Worm (Caenorhabditis elegans): Measurements from ENCODE around the gene str-103.

The str-103 gene

DNA sequence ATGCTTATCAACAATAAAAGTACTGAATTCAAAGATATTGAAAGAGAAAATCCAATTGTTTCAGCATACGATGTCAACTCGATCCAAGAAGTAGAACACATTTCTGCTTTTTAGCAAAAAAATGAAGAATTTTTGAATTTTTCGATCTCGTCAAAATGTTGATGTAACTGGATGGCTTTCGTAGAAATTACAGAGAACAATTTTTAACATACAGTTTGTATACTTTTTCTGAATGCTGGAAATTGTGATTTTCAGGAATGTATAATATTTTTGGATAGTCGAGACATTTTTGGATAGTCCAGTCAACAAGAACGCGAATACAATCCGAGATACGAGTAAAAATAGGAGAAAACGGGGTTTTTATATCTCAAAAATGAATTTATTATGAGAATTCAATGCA lies at the start of gene str-103:
TSS of gene str-103 (minus strand) at position 101 of the 400 bp plus-strand sequence.
- TF ChIP-seq cog-1 (tag; optimal IDR thresholded peaks at IDR 0.05), result no peak
- TF ChIP-seq med-1 (GFP tag; optimal IDR thresholded peaks at IDR 0.05; ENCODE audit: insufficient read depth), result no peak
- no peak for TF ChIP-seq klf-2 (GFP tag; conservative IDR thresholded peaks at IDR 0.05)
- TF ChIP-seq T22C8.4 (GFP tag; IDR thresholded peaks at IDR 0.05), result no peak
- no peak for TF ChIP-seq ref-1 (GFP tag; conservative IDR thresholded peaks at IDR 0.05)
- TF ChIP-seq flt-1 (GFP tag; IDR thresholded peaks at IDR 0.05), result no peak
- TF ChIP-seq ztf-29 (GFP tag; IDR thresholded peaks at IDR 0.05), result no peak
- TF ChIP-seq ztf-23 (GFP tag; IDR thresholded peaks at IDR 0.05), result no peak
- no peak for TF ChIP-seq tab-1 (GFP tag; IDR thresholded peaks at IDR 0.05)

DNA sequence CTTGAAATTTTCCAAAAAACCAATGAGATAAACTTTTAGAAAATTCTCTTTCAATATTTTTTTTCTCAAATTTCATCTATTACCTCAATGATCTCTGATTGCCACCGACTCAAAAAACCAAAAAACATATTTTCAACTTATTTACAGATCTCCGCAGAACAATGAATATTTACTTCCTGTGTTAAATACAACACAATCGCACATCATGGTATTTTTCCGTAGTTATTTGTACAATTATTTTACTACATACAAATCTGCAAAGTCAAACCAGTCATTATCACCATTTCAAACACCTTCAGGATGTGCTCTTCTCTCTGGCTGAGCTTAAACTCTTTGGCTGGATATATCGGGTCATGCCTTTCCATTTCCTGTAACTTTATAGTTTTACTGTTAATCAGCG lies 47.4 kb upstream of the str-103 start, which contains the start of gene str-108:
TSS of gene str-108 (plus strand) at position 301 of the 400 bp plus-strand sequence.
- TF ChIP-seq cog-1 (tag; optimal IDR thresholded peaks at IDR 0.05) (no peak), tab-1 (GFP tag; IDR thresholded peaks at IDR 0.05) (no peak), med-1 (GFP tag; optimal IDR thresholded peaks at IDR 0.05; ENCODE audit: insufficient read depth) (no peak), klf-2 (GFP tag; conservative IDR thresholded peaks at IDR 0.05) (no peak), flt-1 (GFP tag; IDR thresholded peaks at IDR 0.05) (no peak), ztf-23 (GFP tag; IDR thresholded peaks at IDR 0.05) (no peak), T22C8.4 (GFP tag; IDR thresholded peaks at IDR 0.05) (no peak)

DNA sequence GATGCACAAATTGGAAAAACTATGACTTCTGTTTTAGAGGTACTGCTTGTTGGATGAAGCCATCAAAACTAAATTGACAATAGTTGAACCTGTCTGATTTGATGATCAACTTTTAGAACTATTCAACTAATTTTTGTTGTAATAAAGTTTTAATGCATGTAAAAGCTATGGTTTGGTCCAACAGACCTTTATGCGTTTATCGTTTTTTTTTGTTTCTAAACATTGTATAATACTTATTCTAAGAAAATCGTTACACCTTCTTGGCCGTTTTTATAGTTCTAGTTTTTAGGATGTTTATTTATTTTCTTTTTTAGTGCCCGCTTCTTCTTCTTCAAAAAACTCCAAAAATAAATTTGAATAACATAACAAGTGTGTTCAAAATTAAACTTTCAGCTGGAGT lies 45.2 kb upstream of the str-103 start, which contains the start of gene F10A3.12:
TSS of gene F10A3.12 (plus strand) at position 301 of the 400 bp plus-strand sequence.
- TF ChIP-seq T22C8.4 (GFP tag; IDR thresholded peaks at IDR 0.05), result no peak

DNA sequence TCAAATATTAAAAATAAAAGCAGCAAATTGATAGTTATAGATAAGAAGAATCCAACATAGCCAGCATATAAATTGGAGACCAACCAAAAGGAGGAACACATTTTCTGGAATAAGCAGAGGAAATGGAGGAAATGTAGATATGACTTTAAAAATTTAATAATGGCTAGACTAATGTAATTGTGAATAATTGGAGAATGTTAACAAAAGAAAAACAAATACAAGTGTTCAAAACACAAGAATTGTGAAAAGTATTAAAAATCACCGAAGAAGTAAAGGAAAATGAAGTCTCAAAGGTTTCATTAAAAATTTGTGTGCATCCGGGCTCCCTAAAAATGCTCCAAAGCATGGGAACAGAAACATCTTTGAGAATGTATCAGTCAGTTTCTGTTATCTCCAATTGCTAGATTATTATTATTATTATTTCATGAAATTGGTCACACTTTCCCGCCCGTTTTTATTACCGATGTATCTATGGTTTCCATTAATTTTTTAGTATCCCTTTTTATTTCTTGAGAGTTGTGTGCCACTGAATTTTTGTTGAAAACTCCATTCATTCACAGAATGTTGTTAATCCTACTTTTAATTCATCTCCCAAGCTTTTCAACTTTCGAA lies 43.7 kb upstream of the str-103 start, which contains the start of the genes str-109 and F10A3.11:
TSS of gene str-109 (minus strand) at position 101 of the 612 bp plus-strand sequence.
TSS of gene F10A3.11 (plus strand) at position 562 of the 612 bp plus-strand sequence.
- no peak for TF ChIP-seq med-1 (GFP tag; optimal IDR thresholded peaks at IDR 0.05; ENCODE audit: insufficient read depth)
- TF ChIP-seq T22C8.4 (GFP tag; IDR thresholded peaks at IDR 0.05), result no peak
- no peak for TF ChIP-seq klf-2 (GFP tag; conservative IDR thresholded peaks at IDR 0.05)
- TF ChIP-seq ztf-23 (GFP tag; IDR thresholded peaks at IDR 0.05), result no peak
- TF ChIP-seq ref-1 (GFP tag; conservative IDR thresholded peaks at IDR 0.05), result no peak
- TF ChIP-seq cog-1 (tag; optimal IDR thresholded peaks at IDR 0.05), result no peak
- TF ChIP-seq flt-1 (GFP tag; IDR thresholded peaks at IDR 0.05), result no peak
- no peak for TF ChIP-seq tab-1 (GFP tag; IDR thresholded peaks at IDR 0.05)
- TF ChIP-seq ztf-29 (GFP tag; IDR thresholded peaks at IDR 0.05), result no peak

DNA sequence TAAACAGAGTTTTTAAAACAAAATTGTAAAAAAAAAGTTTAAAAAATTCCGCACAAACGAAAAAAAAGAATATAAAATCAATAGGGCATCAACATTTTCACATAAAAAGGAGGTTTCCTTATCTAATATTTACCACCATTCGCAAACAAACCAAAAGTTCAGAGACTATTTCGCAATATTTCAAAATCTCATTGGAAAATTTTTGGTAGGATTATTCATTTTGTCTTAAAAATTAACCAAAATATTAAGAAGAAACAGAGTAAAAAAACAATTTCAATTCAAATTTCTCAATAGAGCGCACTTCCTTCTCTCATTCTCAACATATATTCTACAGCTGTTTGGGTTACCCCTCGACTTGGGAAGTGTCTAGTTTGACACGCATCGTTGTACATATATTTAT lies 41.6 kb upstream of the str-103 start:
- TF ChIP-seq flt-1 (GFP tag; IDR thresholded peaks at IDR 0.05) (no peak), tab-1 (GFP tag; IDR thresholded peaks at IDR 0.05) (no peak), ztf-23 (GFP tag; IDR thresholded peaks at IDR 0.05) (no peak), ref-1 (GFP tag; conservative IDR thresholded peaks at IDR 0.05) (no peak), med-1 (GFP tag; optimal IDR thresholded peaks at IDR 0.05; ENCODE audit: insufficient read depth) (no peak), ztf-29 (GFP tag; IDR thresholded peaks at IDR 0.05) (no peak), cog-1 (tag; optimal IDR thresholded peaks at IDR 0.05) (no peak)

DNA sequence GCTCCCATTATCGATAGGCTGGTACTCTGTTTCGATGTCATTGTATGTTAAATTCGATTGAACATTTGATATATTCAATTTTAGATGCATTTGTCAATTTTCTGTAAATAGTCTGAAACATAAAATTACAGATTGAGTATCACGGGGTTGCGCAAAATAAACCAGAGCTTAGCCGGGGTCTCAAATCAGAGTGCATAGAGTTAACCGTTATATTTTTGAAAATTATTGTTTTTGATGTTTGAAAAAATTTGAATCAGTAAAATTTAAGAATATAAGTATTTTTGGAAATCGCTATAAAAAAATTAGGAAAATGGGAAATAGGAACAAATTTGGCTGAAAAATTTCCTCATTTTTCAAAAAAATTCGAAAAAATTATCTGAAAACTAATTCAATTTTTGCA lies 41.1 kb upstream of the str-103 start, which contains the start of gene F10A3.17:
TSS of gene F10A3.17 (minus strand) at position 101 of the 400 bp plus-strand sequence.
- TF ChIP-seq med-1 (GFP tag; optimal IDR thresholded peaks at IDR 0.05; ENCODE audit: insufficient read depth) (no peak), ztf-29 (GFP tag; IDR thresholded peaks at IDR 0.05) (no peak), T22C8.4 (GFP tag; IDR thresholded peaks at IDR 0.05) (no peak), cog-1 (tag; optimal IDR thresholded peaks at IDR 0.05) (no peak), ref-1 (GFP tag; conservative IDR thresholded peaks at IDR 0.05) (no peak), flt-1 (GFP tag; IDR thresholded peaks at IDR 0.05) (no peak), ztf-23 (GFP tag; IDR thresholded peaks at IDR 0.05) (no peak), klf-2 (GFP tag; conservative IDR thresholded peaks at IDR 0.05) (no peak), tab-1 (GFP tag; IDR thresholded peaks at IDR 0.05) (no peak)

DNA sequence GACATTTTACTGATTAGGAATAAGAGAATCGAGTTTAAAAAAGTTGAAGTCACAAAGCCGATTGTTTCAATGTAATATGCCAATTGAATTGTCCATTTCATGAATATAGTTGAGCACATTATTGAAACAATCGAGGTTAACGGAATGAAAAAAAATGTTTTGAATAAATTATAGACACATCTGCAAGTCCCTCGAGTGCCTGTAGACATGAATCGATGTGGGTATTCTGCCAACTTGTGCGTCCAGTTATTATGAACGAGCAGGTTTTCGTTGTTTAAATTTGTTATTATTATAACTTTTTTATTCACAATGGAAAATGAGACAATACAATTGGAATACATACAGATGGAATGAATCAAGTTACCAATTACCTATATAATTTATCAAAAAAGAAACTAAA lies 39.9 kb upstream of the str-103 start, which contains the start of gene str-99:
TSS of gene str-99 (minus strand) at position 101 of the 400 bp plus-strand sequence.
- TF ChIP-seq flt-1 (GFP tag; IDR thresholded peaks at IDR 0.05) (no peak), tab-1 (GFP tag; IDR thresholded peaks at IDR 0.05) (no peak), T22C8.4 (GFP tag; IDR thresholded peaks at IDR 0.05) (no peak), med-1 (GFP tag; optimal IDR thresholded peaks at IDR 0.05; ENCODE audit: insufficient read depth) (no peak), cog-1 (tag; optimal IDR thresholded peaks at IDR 0.05) (no peak), klf-2 (GFP tag; conservative IDR thresholded peaks at IDR 0.05) (no peak)

DNA sequence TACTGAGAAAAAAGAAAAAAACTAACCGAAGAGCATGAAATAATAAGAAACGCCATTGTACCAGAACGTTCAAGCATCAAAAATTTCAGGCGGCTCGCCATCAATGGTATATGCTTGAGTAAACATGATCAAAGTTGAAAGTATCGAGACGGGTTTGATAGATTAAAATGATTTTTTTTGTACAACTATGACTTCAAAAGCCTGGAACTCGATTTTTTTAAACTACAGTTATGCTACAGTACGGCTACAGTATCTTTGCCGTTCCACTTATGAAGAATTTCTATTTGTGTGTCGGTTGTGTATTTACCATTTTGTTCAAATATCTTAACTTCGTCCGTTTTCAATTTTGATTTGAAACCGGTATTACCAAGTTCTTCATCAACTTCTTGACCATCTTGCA lies 36.6 kb upstream of the str-103 start, which contains the start of gene str-97:
TSS of gene str-97 (minus strand) at position 101 of the 400 bp plus-strand sequence.
- TF ChIP-seq ztf-29 (GFP tag; IDR thresholded peaks at IDR 0.05), result no peak
- TF ChIP-seq flt-1 (GFP tag; IDR thresholded peaks at IDR 0.05), result no peak
- no peak for TF ChIP-seq tab-1 (GFP tag; IDR thresholded peaks at IDR 0.05)
- TF ChIP-seq T22C8.4 (GFP tag; IDR thresholded peaks at IDR 0.05), result no peak
- no peak for TF ChIP-seq klf-2 (GFP tag; conservative IDR thresholded peaks at IDR 0.05)
- no peak for TF ChIP-seq ztf-23 (GFP tag; IDR thresholded peaks at IDR 0.05)
- TF ChIP-seq ref-1 (GFP tag; conservative IDR thresholded peaks at IDR 0.05), result no peak
- no peak for TF ChIP-seq med-1 (GFP tag; optimal IDR thresholded peaks at IDR 0.05; ENCODE audit: insufficient read depth)
- TF ChIP-seq cog-1 (tag; optimal IDR thresholded peaks at IDR 0.05), result no peak

DNA sequence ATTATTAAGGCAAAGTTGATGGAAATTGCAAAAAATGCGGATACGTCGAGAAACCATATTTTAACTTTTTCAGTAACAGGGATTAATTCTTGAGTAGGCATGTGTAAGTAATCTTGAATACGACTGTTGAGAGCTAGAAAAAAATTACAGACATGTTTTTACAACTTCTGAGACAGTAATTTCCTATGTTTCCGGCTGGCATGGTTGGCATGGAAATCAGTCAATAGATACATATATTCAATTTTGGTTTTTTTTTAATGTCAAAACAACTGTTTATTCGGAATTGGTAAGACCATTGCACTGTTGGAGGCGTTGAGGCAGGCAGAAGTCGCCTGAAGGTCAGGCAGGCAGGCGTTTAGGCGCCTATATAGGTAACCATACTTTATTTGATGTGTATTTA lies 34.9 kb upstream of the str-103 start, which contains the start of gene str-254:
TSS of gene str-254 (minus strand) at position 101 of the 400 bp plus-strand sequence.
- TF ChIP-seq ztf-23 (GFP tag; IDR thresholded peaks at IDR 0.05) (no peak), med-1 (GFP tag; optimal IDR thresholded peaks at IDR 0.05; ENCODE audit: insufficient read depth) (no peak), flt-1 (GFP tag; IDR thresholded peaks at IDR 0.05) (no peak), tab-1 (GFP tag; IDR thresholded peaks at IDR 0.05) (no peak), ref-1 (GFP tag; conservative IDR thresholded peaks at IDR 0.05) (no peak), T22C8.4 (GFP tag; IDR thresholded peaks at IDR 0.05) (no peak), klf-2 (GFP tag; conservative IDR thresholded peaks at IDR 0.05) (no peak), ztf-29 (GFP tag; IDR thresholded peaks at IDR 0.05) (no peak), cog-1 (tag; optimal IDR thresholded peaks at IDR 0.05) (no peak)

Measured in whole organism, midembryonic.